Worm (Caenorhabditis elegans) whole organism, L4/young adult: ENCODE measurements around the gene C26B9.7.

Experiments used
- W03F9.2 ChIP-seq: fragments of 150-350 bp; optimal IDR thresholded peaks from 2 replicates; lab custom pipeline; 2014; ENCODE audit warnings: missing biosample characterization, missing genetic modification characterization
- dao-5 ChIP-seq: sonication (generic microtip); optimal IDR thresholded peaks from 2 replicates; lab custom pipeline; 2016; ENCODE audit warnings: missing genotype, missing genetic modification characterization, moderate library complexity, missing compliant biosample characterization
- him-1 ChIP-seq: sonication (generic microtip); optimal IDR thresholded peaks from 2 replicates; lab custom pipeline; 2016; ENCODE audit warnings: missing genotype, missing genetic modification reagents, missing genetic modification characterization, missing compliant biosample characterization

DNA sequence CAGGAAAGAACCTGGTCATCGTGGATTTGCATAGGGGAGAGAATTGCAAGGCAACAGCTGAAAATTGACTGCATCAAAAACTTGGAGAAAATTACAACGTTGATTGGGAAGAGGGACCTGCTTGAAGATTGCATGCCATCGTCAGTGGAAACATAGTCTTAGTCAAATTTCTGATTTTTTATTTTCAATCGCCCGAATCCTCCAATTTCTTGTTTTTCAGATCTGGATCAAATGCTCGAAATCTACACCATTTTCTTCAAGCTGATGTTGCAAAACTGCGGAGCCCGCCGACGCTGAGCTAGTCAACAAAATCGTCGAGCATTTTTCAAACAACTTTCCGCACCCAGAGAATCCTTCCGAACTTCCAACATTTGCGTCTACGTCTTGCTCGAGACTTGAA, 31.5 kb downstream of the C26B9.7 start:
- no peak for TF ChIP-seq him-1
- no peak for TF ChIP-seq dao-5 (tag; lab: Kevin White, UChicago)
- no peak for TF ChIP-seq W03F9.2
